Fruit fly (Drosophila melanogaster): Measurements from ENCODE around the gene nAChRalpha7.

nAChRalpha7 gene

dm6 chrX:19317058-19317767 is 31.0 kb downstream of the nAChRalpha7 start:
- TF ChIP-seq eg (GFP tag; IDR thresholded peaks at IDR 0.05) (no peak; the same call in 2 of the 3 replicates), esn (GFP tag; optimal IDR thresholded peaks at IDR 0.05) (peak; percentile 7), CG9139 (GFP tag; optimal IDR thresholded peaks at IDR 0.05) (peak; percentile 29), CG6276 (GFP tag; optimal IDR thresholded peaks at IDR 0.05) (peak; percentile 47), acj6 (GFP tag; optimal IDR thresholded peaks at IDR 0.05) (peak; percentile 45), Blimp-1 (GFP tag; optimal IDR thresholded peaks at IDR 0.05) (peak; percentile 13), CG4318 (GFP tag; optimal IDR thresholded peaks at IDR 0.05) (peak; percentile 37), CG6792 (GFP tag; optimal IDR thresholded peaks at IDR 0.05) (peak; percentile 29), Lpt (GFP tag; optimal IDR thresholded peaks at IDR 0.05) (no peak), CG11294 (GFP tag; IDR thresholded peaks at IDR 0.05) (no peak), CG3919 (GFP tag; optimal IDR thresholded peaks at IDR 0.05) (peak; percentile 28), CG6854 (GFP tag; optimal IDR thresholded peaks at IDR 0.05) (no peak), Eip78C (GFP tag) (peak; percentile 1), cyc (GFP tag; optimal IDR thresholded peaks at IDR 0.05) (no peak), ss (GFP tag; optimal IDR thresholded peaks at IDR 0.05) (peak; percentile 43 to 59), Hr38 (GFP tag; optimal IDR thresholded peaks at IDR 0.05) (no peak), CG11902 (GFP tag; optimal IDR thresholded peaks at IDR 0.05) (no peak), Gug (GFP tag; IDR thresholded peaks at IDR 0.05) (peak; percentile 50), svp (GFP tag) (peak; percentile 60), OdsH (GFP tag; optimal IDR thresholded peaks at IDR 0.05) (peak; percentile 40), CG15336 (GFP tag; IDR thresholded peaks at IDR 0.05) (peak; percentile 78), net (GFP tag; optimal IDR thresholded peaks at IDR 0.05) (peak; percentile 3), lz (GFP tag; optimal IDR thresholded peaks at IDR 0.05) (no peak), CG11762 (GFP tag; optimal IDR thresholded peaks at IDR 0.05; ENCODE audit: insufficient read depth) (no peak), pdm3 (GFP tag; optimal IDR thresholded peaks at IDR 0.05) (no peak), Eip93F (GFP tag; optimal IDR thresholded peaks at IDR 0.05) (no peak), fd85E (GFP tag; optimal IDR thresholded peaks at IDR 0.05) (no peak), salr (GFP tag; optimal IDR thresholded peaks at IDR 0.05) (no peak), Sox15 (GFP tag; optimal IDR thresholded peaks at IDR 0.05) (no peak), CG1621 (tag; optimal IDR thresholded peaks at IDR 0.05) (no peak), CG3032 (tag; optimal IDR thresholded peaks at IDR 0.05) (peak; percentile 52), dac (GFP tag; optimal IDR thresholded peaks at IDR 0.05) (no peak), CG6163 (GFP tag; IDR thresholded peaks at IDR 0.05) (no peak; the same call in 1 of the 3 replicates), CG34406 (GFP tag; optimal IDR thresholded peaks at IDR 0.05) (peak; percentile 60), Ets21C (GFP tag; optimal IDR thresholded peaks at IDR 0.05) (no peak), Hr4 (GFP tag; optimal IDR thresholded peaks at IDR 0.05) (no peak), CG16779 (tag; optimal IDR thresholded peaks at IDR 0.05) (peak; percentile 48), Eip75B (GFP tag; optimal IDR thresholded peaks at IDR 0.05) (no peak), topi (GFP tag; optimal IDR thresholded peaks at IDR 0.05) (no peak), Ets96B (tag; optimal IDR thresholded peaks at IDR 0.05) (peak; percentile 55), Hr39 (GFP tag; optimal IDR thresholded peaks at IDR 0.05) (no peak), CG6808 (GFP tag; optimal IDR thresholded peaks at IDR 0.05) (no peak), CG32006 (GFP tag; optimal IDR thresholded peaks at IDR 0.05) (peak; percentile 72), Smox (GFP tag; optimal IDR thresholded peaks at IDR 0.05) (no peak), achi (GFP tag; optimal IDR thresholded peaks at IDR 0.05) (peak; percentile 61), CG8119 (GFP tag; IDR thresholded peaks at IDR 0.05) (peak; percentile 70), fd59A (GFP tag; optimal IDR thresholded peaks at IDR 0.05) (no peak), Met (GFP tag; optimal IDR thresholded peaks at IDR 0.05) (no peak), CG7368 (GFP tag; optimal IDR thresholded peaks at IDR 0.05) (peak; percentile 39), dsx (GFP tag; optimal IDR thresholded peaks at IDR 0.05; ENCODE audit: poor library complexity, severe bottlenecking) (peak; percentile 61), CG10631 (GFP tag; optimal IDR thresholded peaks at IDR 0.05) (peak; percentile 64)
